Worm (Caenorhabditis elegans) whole organism, L2 larva: Measurements from ENCODE around the gene madd-3.

Experiments used
- ZK546.5 ChIP-seq: sonication (generic microtip); optimal IDR thresholded peaks from 2 replicates; lab custom pipeline; 2017; ENCODE audit warnings: missing biosample characterization, missing genetic modification characterization
- lsy-2 ChIP-seq, 2 experiments: fragments of 150-350 bp in 1 of 2; sonication (generic microtip) in 1 of 2; optimal IDR thresholded peaks; 2 replicates each; lab custom pipeline; 2014 to 2017; ENCODE audit warnings: missing biosample characterization in 2 of 2, missing genetic modification characterization in 2 of 2
- snpc-4 ChIP-seq: fragments of 150-350 bp; optimal IDR thresholded peaks from 2 replicates; lab custom pipeline; 2014; ENCODE audit warnings: missing biosample characterization, missing genetic modification characterization

ce11 chrX:14327398-14327797, 30.9 kb upstream of the madd-3 start, which contains the start of gene C11H1.7:
- no peak for TF ChIP-seq snpc-4 (tag; lab: Kevin White, UChicago)
- TF ChIP-seq lsy-2 (tag; optimal IDR thresholded peaks at IDR 0.05; lab: Kevin White, UChicago) = no peak
- no peak for TF ChIP-seq ZK546.5 (tag; lab: Kevin White, UChicago)
